Fruit fly (Drosophila melanogaster) whole organism, embryonic: ENCODE results near the gene Pgm1.
A peak's percentile ranks its signal among the peaks of the same experiment; 100 is the strongest.

Experiments used
- Asciz ChIP-seq: fragments of 200-800 bp; sonication (Bioruptor generic); optimal IDR thresholded peaks from 2 replicates; lab custom pipeline; 2017; ENCODE audit warnings: missing biosample characterization, mild to moderate bottlenecking, missing genetic modification characterization, missing genetic modification reagents
- Atf-2 ChIP-seq: fragments of 200-800 bp; sonication (Bioruptor generic); optimal IDR thresholded peaks from 2 replicates; lab custom pipeline; 2016; ENCODE audit warnings: missing biosample characterization, missing genetic modification characterization
- Atf3 ChIP-seq: fragments of 200-800 bp; sonication (Bioruptor generic); optimal IDR thresholded peaks from 3 replicates; lab custom pipeline; 2016; ENCODE audit warnings: missing biosample characterization, missing genetic modification characterization
- Atf6 ChIP-seq: fragments of 200-800 bp; sonication (Bioruptor generic); IDR thresholded peaks from 2 replicates; pipeline ENCODE4 v1.3.6; 2022; ENCODE audit warnings: missing biosample characterization, missing genetic modification characterization
- CG10543 ChIP-seq: fragments of 200-800 bp; sonication (Bioruptor generic); optimal IDR thresholded peaks from 3 replicates; lab custom pipeline; 2017; ENCODE audit warnings: missing biosample characterization, mild to moderate bottlenecking, missing genetic modification characterization, moderate library complexity
- CG12104 ChIP-seq: fragments of 200-800 bp; sonication (Bioruptor generic); optimal IDR thresholded peaks from 3 replicates; lab custom pipeline; 2016; ENCODE audit warnings: missing biosample characterization, missing genetic modification characterization
- CG1529 ChIP-seq: fragments of 200-800 bp; sonication (Bioruptor generic); optimal IDR thresholded peaks from 3 replicates; lab custom pipeline; 2018; ENCODE audit warnings: missing biosample characterization, missing genetic modification characterization
- CG15479 ChIP-seq: fragments of 200-800 bp; sonication (Bioruptor generic); optimal IDR thresholded peaks from 3 replicates; lab custom pipeline; 2019; ENCODE audit warnings: missing biosample characterization, mild to moderate bottlenecking, missing genetic modification characterization, moderate library complexity
- CG15514 ChIP-seq: fragments of 200-800 bp; sonication (Bioruptor generic); optimal IDR thresholded peaks from 3 replicates; lab custom pipeline; 2017; ENCODE audit warnings: missing biosample characterization, missing genetic modification characterization, mild to moderate bottlenecking, moderate library complexity, missing genetic modification reagents
- CG15696 ChIP-seq: fragments of 200-800 bp; sonication (Bioruptor generic); optimal IDR thresholded peaks from 2 replicates; lab custom pipeline; 2019; ENCODE audit warnings: missing biosample characterization, mild to moderate bottlenecking, missing genetic modification characterization, moderate library complexity
- CG1647 ChIP-seq: fragments of 200-800 bp; sonication (Bioruptor generic); optimal IDR thresholded peaks from 3 replicates; lab custom pipeline; 2016; ENCODE audit warnings: missing biosample characterization, missing genetic modification characterization
- CG17829 ChIP-seq: fragments of 200-800 bp; optimal IDR thresholded peaks from 2 replicates; lab custom pipeline; 2019; ENCODE audit warnings: missing biosample characterization, mild to moderate bottlenecking, missing genetic modification characterization, moderate library complexity
- CG2129 ChIP-seq: fragments of 200-800 bp; sonication (Bioruptor generic); IDR thresholded peaks from 2 replicates; pipeline ENCODE4 v1.3.6; 2022; ENCODE audit warnings: missing biosample characterization, missing genetic modification characterization; ENCODE audit not compliant: partially characterized antibody
- CG3163 ChIP-seq: fragments of 200-800 bp; sonication (Bioruptor generic); optimal IDR thresholded peaks from 3 replicates; lab custom pipeline; 2016; ENCODE audit warnings: missing biosample characterization, missing genetic modification characterization
- CG3995 ChIP-seq: fragments of 200-800 bp; sonication (Bioruptor generic); optimal IDR thresholded peaks from 3 replicates; lab custom pipeline; 2016; ENCODE audit warnings: missing biosample characterization, missing genetic modification characterization
- CG4424 ChIP-seq: fragments of 200-800 bp; sonication (Bioruptor generic); optimal IDR thresholded peaks from 3 replicates; lab custom pipeline; 2016; ENCODE audit warnings: missing biosample characterization, missing genetic modification characterization
- CG4617 ChIP-seq: fragments of 200-800 bp; sonication (Bioruptor generic); optimal IDR thresholded peaks from 3 replicates; lab custom pipeline; 2016; ENCODE audit warnings: missing biosample characterization, missing genetic modification characterization, borderline replicate concordance
- CG6175 ChIP-seq: fragments of 200-800 bp; sonication (Bioruptor generic); IDR thresholded peaks from 3 replicates; pipeline ENCODE4 v1.3.6; 2022; ENCODE audit warnings: missing biosample characterization, missing genetic modification characterization
- CG7271 ChIP-seq: fragments of 200-800 bp; sonication (Bioruptor generic); optimal IDR thresholded peaks from 2 replicates; lab custom pipeline; 2018; ENCODE audit warnings: missing biosample characterization, mild to moderate bottlenecking, missing genetic modification characterization, moderate library complexity
- CG7928 ChIP-seq: fragments of 200-800 bp; sonication (Bioruptor generic); optimal IDR thresholded peaks from 2 replicates; lab custom pipeline; 2017; ENCODE audit warnings: missing biosample characterization, mild to moderate bottlenecking, missing genetic modification characterization
- CG9932 ChIP-seq: fragments of 200-800 bp; sonication (Bioruptor generic); IDR thresholded peaks from 2 replicates; pipeline ENCODE4 v1.3.6; 2022; ENCODE audit warnings: missing biosample characterization, missing genetic modification characterization
- D19A ChIP-seq: fragments of 200-800 bp; optimal IDR thresholded peaks from 3 replicates; lab custom pipeline; 2019; ENCODE audit warnings: missing biosample characterization, mild to moderate bottlenecking, missing genetic modification characterization, moderate library complexity
- E2f2 ChIP-seq: fragments of 200-800 bp; sonication (Bioruptor generic); IDR thresholded peaks from 2 replicates; pipeline ENCODE4 v1.3.6; 2022; ENCODE audit warnings: missing biosample characterization, missing genetic modification characterization
- Fer1 ChIP-seq: fragments of 200-800 bp; sonication (Bioruptor generic); optimal IDR thresholded peaks from 2 replicates; lab custom pipeline; 2017; ENCODE audit warnings: missing biosample characterization, mild to moderate bottlenecking, missing genetic modification characterization
- HLH3B ChIP-seq: fragments of 200-800 bp; sonication (Bioruptor generic); IDR thresholded peaks from 2 replicates; pipeline ENCODE4 v1.3.6; 2022; ENCODE audit warnings: missing biosample characterization, missing genetic modification characterization
- Hand ChIP-seq: fragments of 200-800 bp; sonication (Bioruptor generic); optimal IDR thresholded peaks from 2 replicates; lab custom pipeline; 2017; ENCODE audit warnings: mild to moderate bottlenecking, missing biosample characterization, missing genetic modification reagents, missing genetic modification characterization
- HmgZ ChIP-seq: fragments of 200-800 bp; sonication (Bioruptor generic); optimal IDR thresholded peaks from 2 replicates; lab custom pipeline; 2018; ENCODE audit warnings: missing biosample characterization, mild to moderate bottlenecking, missing genetic modification characterization
- Lim3 ChIP-seq: fragments of 200-800 bp; sonication (Bioruptor generic); IDR thresholded peaks from 2 replicates; pipeline ENCODE4 v1.3.6; 2022; ENCODE audit warnings: missing biosample characterization, missing genetic modification characterization
- MESR4 ChIP-seq: fragments of 200-800 bp; sonication (Bioruptor generic); optimal IDR thresholded peaks from 2 replicates; lab custom pipeline; 2018; ENCODE audit warnings: missing biosample characterization, mild to moderate bottlenecking, missing genetic modification characterization, moderate library complexity
- Meics ChIP-seq: fragments of 200-800 bp; sonication (Bioruptor generic); optimal IDR thresholded peaks from 2 replicates; lab custom pipeline; 2017; ENCODE audit warnings: missing biosample characterization, mild to moderate bottlenecking, missing genetic modification characterization
- Nf-YC ChIP-seq: fragments of 200-800 bp; optimal IDR thresholded peaks from 3 replicates; lab custom pipeline; 2019; ENCODE audit warnings: missing biosample characterization, mild to moderate bottlenecking, missing genetic modification characterization, moderate library complexity
- Opbp ChIP-seq: fragments of 200-800 bp; sonication (Bioruptor generic); IDR thresholded peaks from 3 replicates; pipeline ENCODE4 v1.3.6; 2022; ENCODE audit warnings: missing biosample characterization, missing genetic modification characterization; ENCODE audit not compliant: partially characterized antibody
- Sox100B ChIP-seq: fragments of 200-800 bp; sonication (Bioruptor generic); optimal IDR thresholded peaks from 3 replicates; lab custom pipeline; 2018; ENCODE audit warnings: missing biosample characterization, mild to moderate bottlenecking, missing genetic modification characterization
- Sox102F ChIP-seq: fragments of 200-800 bp; sonication (Bioruptor generic); optimal IDR thresholded peaks from 2 replicates; lab custom pipeline; 2018; ENCODE audit warnings: missing biosample characterization, mild to moderate bottlenecking, missing genetic modification characterization, moderate library complexity
- Vsx1 ChIP-seq: fragments of 200-800 bp; sonication (Bioruptor generic); optimal IDR thresholded peaks from 2 replicates; lab custom pipeline; 2017; ENCODE audit warnings: missing biosample characterization, mild to moderate bottlenecking, missing genetic modification characterization, missing genetic modification reagents
- br ChIP-seq: fragments of >200 bp; optimal IDR thresholded peaks from 2 replicates; lab custom pipeline; 2017
- bsh ChIP-seq, 2 experiments: fragments of 200-800 bp; sonication (Bioruptor generic); optimal IDR thresholded peaks; 2 replicates each; lab custom pipeline; 2017 to 2018; ENCODE audit warnings: mild to moderate bottlenecking in 2 of 2, missing biosample characterization in 2 of 2, missing genetic modification characterization in 2 of 2, moderate library complexity in 1 of 2
- cad ChIP-seq: fragments of >200 bp; optimal IDR thresholded peaks from 2 replicates; lab custom pipeline; 2017; ENCODE audit warnings: missing biosample characterization, missing genetic modification characterization
- chif ChIP-seq, 2 experiments: fragments of 200-800 bp; sonication (Bioruptor generic); optimal IDR thresholded peaks; 3 replicates each; lab custom pipeline; 2016; ENCODE audit warnings: missing biosample characterization in 2 of 2, missing genetic modification characterization in 2 of 2
- eve ChIP-seq, 2 experiments: fragments of >200 bp; optimal IDR thresholded peaks; 2 replicates each; lab custom pipeline; 2017; ENCODE audit warnings: missing biosample characterization in 2 of 2, missing genetic modification characterization in 2 of 2
- gem ChIP-seq: fragments of 200-800 bp; sonication (Bioruptor generic); optimal IDR thresholded peaks from 2 replicates; lab custom pipeline; 2019; ENCODE audit warnings: missing biosample characterization, mild to moderate bottlenecking, missing genetic modification characterization, moderate library complexity
- ken ChIP-seq: fragments of 200-800 bp; sonication (Bioruptor generic); IDR thresholded peaks from 3 replicates; pipeline ENCODE4 v1.3.6; 2022; ENCODE audit warnings: missing biosample characterization, missing genetic modification characterization
- kni ChIP-seq: fragments of 200-800 bp; sonication (Bioruptor generic); optimal IDR thresholded peaks from 3 replicates; lab custom pipeline; 2017; ENCODE audit warnings: mild to moderate bottlenecking, missing biosample characterization, missing genetic modification reagents, missing genetic modification characterization
- lmd ChIP-seq: fragments of 200-800 bp; sonication (Bioruptor generic); IDR thresholded peaks from 2 replicates; pipeline ENCODE4 v1.3.6; 2022; ENCODE audit warnings: missing biosample characterization, missing genetic modification characterization
- nerfin-1 ChIP-seq: fragments of 200-800 bp; sonication (Bioruptor generic); optimal IDR thresholded peaks from 3 replicates; lab custom pipeline; 2019; ENCODE audit warnings: missing biosample characterization, mild to moderate bottlenecking, missing genetic modification characterization, moderate library complexity
- onecut ChIP-seq: fragments of 200-800 bp; sonication (Bioruptor generic); IDR thresholded peaks from 2 replicates; pipeline ENCODE4 v1.3.6; 2022; ENCODE audit warnings: missing biosample characterization, missing genetic modification characterization
- stwl ChIP-seq: fragments of 200-800 bp; sonication (Bioruptor generic); optimal IDR thresholded peaks from 3 replicates; lab custom pipeline; 2018; ENCODE audit warnings: missing biosample characterization, mild to moderate bottlenecking, missing genetic modification characterization, moderate library complexity
- tin ChIP-seq: fragments of 200-800 bp; sonication (Bioruptor generic); optimal IDR thresholded peaks from 3 replicates; lab custom pipeline; 2016; ENCODE audit warnings: missing biosample characterization, missing genetic modification characterization
- usp ChIP-seq: fragments of >200 bp; optimal IDR thresholded peaks from 2 replicates; lab custom pipeline; 2017; ENCODE audit warnings: missing biosample characterization, missing genetic modification characterization
- z ChIP-seq: fragments of 200-800 bp; sonication (Bioruptor generic); IDR thresholded peaks from 3 replicates; pipeline ENCODE4 v1.3.6; 2022; ENCODE audit warnings: missing biosample characterization, missing genetic modification characterization

Pgm1 gene

dm6 chr3L:16112069-16112820, 16.1 kb downstream of the Pgm1 start, which contains the start of gene Zn72D (continued):
- TF ChIP-seq chif (GFP tag; optimal IDR thresholded peaks at IDR 0.05; lab: Kevin White, UChicago) = no peak
- TF ChIP-seq Vsx1 (GFP tag; lab: Kevin White, UChicago) = no peak
- TF ChIP-seq CG4617 (GFP tag; lab: Kevin White, UChicago) = peak; percentile 64
- no peak for TF ChIP-seq CG4424 (GFP tag; lab: Kevin White, UChicago)
- no peak for TF ChIP-seq CG10543 (GFP tag; lab: Kevin White, UChicago)
- TF ChIP-seq Meics (GFP tag; lab: Kevin White, UChicago) = no peak
- no peak for TF ChIP-seq CG12104
- no peak for TF ChIP-seq Atf6 (GFP tag; lab: Robert Waterston, UW)
- no peak for TF ChIP-seq Atf3 (GFP tag; lab: Kevin White, UChicago)
- peak; percentile 21 for TF ChIP-seq CG15514 (GFP tag; lab: Kevin White, UChicago)
- no peak for TF ChIP-seq CG17829 (tag; lab: Kevin White, UChicago)
- peak; percentile 95 for TF ChIP-seq MESR4 (GFP tag; lab: Kevin White, UChicago)
- TF ChIP-seq tin (GFP tag; lab: Kevin White, UChicago) = no peak
- TF ChIP-seq E2f2 (GFP tag; lab: Robert Waterston, UW) = 0 out of 2 replicates have a peak, but pooled peaks have one; percentile 18
- TF ChIP-seq HmgZ (tag; lab: Kevin White, UChicago) = no peak
- TF ChIP-seq stwl (tag; lab: Kevin White, UChicago) = no peak
- TF ChIP-seq CG1647 (GFP tag; lab: Kevin White, UChicago) = no peak
- TF ChIP-seq nerfin-1 (tag; lab: Kevin White, UChicago) = peak; percentile 9
- no peak for TF ChIP-seq Hand (GFP tag; lab: Kevin White, UChicago)
- peak; percentile 6; the same call in 2 of the 3 replicates for TF ChIP-seq Opbp (GFP tag; lab: Robert Waterston, UW)
- TF ChIP-seq CG3163 (GFP tag; lab: Kevin White, UChicago) = no peak
- no peak for TF ChIP-seq ken (GFP tag; lab: Robert Waterston, UW)
- TF ChIP-seq Atf-2 = no peak
- TF ChIP-seq CG2129 (GFP tag; lab: Robert Waterston, UW) = no peak
- TF ChIP-seq D19A = no peak
- TF ChIP-seq Asciz (GFP tag; lab: Kevin White, UChicago) = no peak

- TF ChIP-seq Sox102F (GFP tag; lab: Kevin White, UChicago) = peak; percentile 84
- TF ChIP-seq usp (GFP tag; lab: Kevin White, UChicago) = no peak
- no peak for TF ChIP-seq CG15479 (GFP tag; lab: Kevin White, UChicago)
- no peak for TF ChIP-seq eve (GFP tag; optimal IDR thresholded peaks at IDR 0.05; lab: Kevin White, UChicago)
- TF ChIP-seq br = no peak
- TF ChIP-seq CG15696 (tag; lab: Kevin White, UChicago) = peak; percentile 65
- peak; percentile 86 for TF ChIP-seq HLH3B (GFP tag; lab: Robert Waterston, UW)
- peak; percentile 79 for TF ChIP-seq lmd
- no peak for TF ChIP-seq z (GFP tag; lab: Robert Waterston, UW)
- no peak for TF ChIP-seq CG6175 (GFP tag; lab: Robert Waterston, UW)
- TF ChIP-seq bsh (GFP tag; optimal IDR thresholded peaks at IDR 0.05; lab: Kevin White, UChicago) = peak in 1 of 2 experiments; percentile 88
- no peak for TF ChIP-seq Fer1 (GFP tag; lab: Kevin White, UChicago)
- TF ChIP-seq CG1529 (GFP tag; lab: Kevin White, UChicago) = no peak
- no peak for TF ChIP-seq Nf-YC (tag; lab: Kevin White, UChicago)
- TF ChIP-seq CG9932 (GFP tag; lab: Robert Waterston, UW) = peak; percentile 79
- TF ChIP-seq gem (tag; lab: Kevin White, UChicago) = no peak
- no peak for TF ChIP-seq kni (GFP tag; lab: Kevin White, UChicago)
- TF ChIP-seq CG7928 = peak; percentile 96
- peak; percentile 55 for TF ChIP-seq CG3995
- peak; percentile 70 for TF ChIP-seq CG7271 (tag; lab: Kevin White, UChicago)
- peak; percentile 47 for TF ChIP-seq onecut (GFP tag; lab: Robert Waterston, UW)
- TF ChIP-seq Lim3 (GFP tag; lab: Robert Waterston, UW) = no peak
- no peak for TF ChIP-seq cad (GFP tag; lab: Kevin White, UChicago)
- TF ChIP-seq Sox100B (GFP tag; lab: Kevin White, UChicago) = no peak
Measured at dm6 chr3L:16105528-16105927, 22.8 kb downstream of the Pgm1 start, which contains the start of the genes IntS9 and CG43295. TSS of gene IntS9 (minus strand) at chr3L:16105627. TSS of gene CG43295 (plus strand) at chr3L:16105852.
